Worm (Caenorhabditis elegans): ENCODE results near the gene Y59E9AL.36.

- TF ChIP-seq him-1 (tag; optimal IDR thresholded peaks at IDR 0.05): no peak
- TF ChIP-seq dao-5 (tag; optimal IDR thresholded peaks at IDR 0.05): no peak
These were observed 4.7 kb downstream of the Y59E9AL.36 start, which contains the start of gene tni-4 for ce11 chrIV:5204573-5204972.

All from whole organism, L4/young adult.